Worm (Caenorhabditis elegans): ENCODE data around the gene mec-3.

Gene mec-3

ce11 chrIV:10421256-10421655, 40.4 kb downstream of the mec-3 start:
- TF ChIP-seq mxl-3 (GFP tag; optimal IDR thresholded peaks at IDR 0.05) (peak; percentile 70), aha-1 (tag) (peak; percentile 84), nhr-28 (tag; optimal IDR thresholded peaks at IDR 0.05) (peak; percentile 49), hlh-11 (tag; optimal IDR thresholded peaks at IDR 0.05) (no peak), dve-1 (tag; optimal IDR thresholded peaks at IDR 0.05; ENCODE audit: insufficient read depth) (peak; percentile 10), zfp-3 (GFP tag; conservative IDR thresholded peaks at IDR 0.05) (no peak), mes-2 (tag; optimal IDR thresholded peaks at IDR 0.05; ENCODE audit: poor library complexity, severe bottlenecking) (peak; percentile 28), lin-29 (GFP tag; IDR thresholded peaks at IDR 0.05) (no peak), ceh-32 (tag; optimal IDR thresholded peaks at IDR 0.05; ENCODE audit: poor library complexity) (no peak), vab-7 (GFP tag; IDR thresholded peaks at IDR 0.05) (no peak), duxl-1 (tag; optimal IDR thresholded peaks at IDR 0.05; ENCODE audit: poor library complexity) (no peak), nhr-76 (tag; optimal IDR thresholded peaks at IDR 0.05) (no peak), ces-1 (GFP tag; optimal IDR thresholded peaks at IDR 0.05) (no peak), hlh-30 (tag; optimal IDR thresholded peaks at IDR 0.05; ENCODE audit: insufficient read depth) (peak; percentile 17), lir-3 (tag; optimal IDR thresholded peaks at IDR 0.05) (no peak), nhr-102 (tag; optimal IDR thresholded peaks at IDR 0.05) (no peak)

ce11 chrIV:10420440-10420839, 41.2 kb downstream of the mec-3 start:
- no peak for TF ChIP-seq mes-2 (tag; optimal IDR thresholded peaks at IDR 0.05; ENCODE audit: poor library complexity, severe bottlenecking)
- TF ChIP-seq fkh-10 (GFP tag; optimal IDR thresholded peaks at IDR 0.05) = no peak
- no peak for TF ChIP-seq pha-4 (GFP tag; IDR thresholded peaks at IDR 0.05)
- no peak for TF ChIP-seq pha-4 (tag; optimal IDR thresholded peaks at IDR 0.05)
- peak; percentile 14 for TF ChIP-seq pqm-1 (tag; optimal IDR thresholded peaks at IDR 0.05)
- TF ChIP-seq F44E2.7 (GFP tag; IDR thresholded peaks at IDR 0.05) = no peak
- TF ChIP-seq saeg-2 (GFP tag; IDR thresholded peaks at IDR 0.05) = no peak
- no peak for TF ChIP-seq mdl-1 (tag; optimal IDR thresholded peaks at IDR 0.05)
- no peak for TF ChIP-seq nhr-48 (tag; optimal IDR thresholded peaks at IDR 0.05)
- no peak for TF ChIP-seq arid-1 (GFP tag; conservative IDR thresholded peaks at IDR 0.05)
- no peak for TF ChIP-seq vab-7 (GFP tag; IDR thresholded peaks at IDR 0.05)
- no peak for TF ChIP-seq T20F7.1 (GFP tag; optimal IDR thresholded peaks at IDR 0.05)
- no peak for TF ChIP-seq nhr-11 (tag; optimal IDR thresholded peaks at IDR 0.05)
- TF ChIP-seq hif-1 (tag; optimal IDR thresholded peaks at IDR 0.05) = no peak
- no peak for TF ChIP-seq ctbp-1 (GFP tag; IDR thresholded peaks at IDR 0.05)
- no peak for TF ChIP-seq nhr-42 (GFP tag; IDR thresholded peaks at IDR 0.05)
- no peak for TF ChIP-seq F37D6.2 (tag; optimal IDR thresholded peaks at IDR 0.05)
- no peak for TF ChIP-seq spr-1 (tag; optimal IDR thresholded peaks at IDR 0.05)
- TF ChIP-seq Y75B8A.6 (GFP tag; IDR thresholded peaks at IDR 0.05) = no peak
- peak; percentile 67 for TF ChIP-seq nhr-28 (tag; optimal IDR thresholded peaks at IDR 0.05)
- TF ChIP-seq nhr-6 (tag; optimal IDR thresholded peaks at IDR 0.05) = peak; percentile 1
- TF ChIP-seq unc-130 (GFP tag; optimal IDR thresholded peaks at IDR 0.05) = no peak
- TF ChIP-seq tag-97 (GFP tag; IDR thresholded peaks at IDR 0.05) = no peak
- no peak for TF ChIP-seq zfp-3 (GFP tag; conservative IDR thresholded peaks at IDR 0.05)
- no peak for TF ChIP-seq snpc-1.2 (GFP tag; IDR thresholded peaks at IDR 0.05)
- no peak for TF ChIP-seq lin-29 (GFP tag; IDR thresholded peaks at IDR 0.05)
- no peak for TF ChIP-seq zip-2 (tag; optimal IDR thresholded peaks at IDR 0.05)
- TF ChIP-seq cey-2 (tag; optimal IDR thresholded peaks at IDR 0.05; ENCODE audit: borderline replicate concordance, insufficient read depth) = no peak
- TF ChIP-seq aha-1 (tag) = no peak
- TF ChIP-seq zip-11 (GFP tag; IDR thresholded peaks at IDR 0.05) = no peak
- no peak for TF ChIP-seq ceh-62 (tag; optimal IDR thresholded peaks at IDR 0.05)
- TF ChIP-seq ama-1 (optimal IDR thresholded peaks at IDR 0.05) = no peak
- no peak for TF ChIP-seq dmd-8 (GFP tag; IDR thresholded peaks at IDR 0.05)
- peak; percentile 29 for TF ChIP-seq hlh-11 (tag; optimal IDR thresholded peaks at IDR 0.05)
- no peak for TF ChIP-seq nhr-111 (GFP tag; optimal IDR thresholded peaks at IDR 0.05)
- TF ChIP-seq sdz-12 (GFP tag; optimal IDR thresholded peaks at IDR 0.05) = no peak
- TF ChIP-seq ceh-44 (GFP tag; IDR thresholded peaks at IDR 0.05) = no peak
- TF ChIP-seq dmd-9 (GFP tag; IDR thresholded peaks at IDR 0.05) = no peak
- no peak for TF ChIP-seq ZK337.2 (GFP tag; IDR thresholded peaks at IDR 0.05)
- no peak for TF ChIP-seq ZK546.5 (tag; optimal IDR thresholded peaks at IDR 0.05)
- peak; percentile 36 for TF ChIP-seq mxl-3 (GFP tag; optimal IDR thresholded peaks at IDR 0.05)
